Fruit fly (Drosophila melanogaster) whole organism, embryonic: ENCODE data around the gene CG32713.
A peak's percentile ranks its signal among the peaks of the same experiment; 100 is the strongest.

ENCODE experiments used
- Sry-δ ChIP-seq: fragments of 200-800 bp; sonication (Bioruptor generic); optimal IDR thresholded peaks from 2 replicates; lab custom pipeline; 2016; ENCODE audit warnings: missing biosample characterization, missing genetic modification characterization
- dimm ChIP-seq: fragments of 200-800 bp; sonication (Bioruptor generic); IDR thresholded peaks from 2 replicates; pipeline ENCODE4 v1.3.6; 2022; ENCODE audit warnings: missing biosample characterization, missing genetic modification characterization
- pros ChIP-seq: fragments of 200-800 bp; sonication (Bioruptor generic); optimal IDR thresholded peaks from 3 replicates; lab custom pipeline; 2019; ENCODE audit warnings: missing biosample characterization, mild to moderate bottlenecking, missing genetic modification characterization, moderate library complexity
- shn ChIP-seq: fragments of 200-800 bp; sonication (Bioruptor generic); optimal IDR thresholded peaks from 3 replicates; lab custom pipeline; 2016; ENCODE audit warnings: missing biosample characterization, missing genetic modification characterization

DNA sequence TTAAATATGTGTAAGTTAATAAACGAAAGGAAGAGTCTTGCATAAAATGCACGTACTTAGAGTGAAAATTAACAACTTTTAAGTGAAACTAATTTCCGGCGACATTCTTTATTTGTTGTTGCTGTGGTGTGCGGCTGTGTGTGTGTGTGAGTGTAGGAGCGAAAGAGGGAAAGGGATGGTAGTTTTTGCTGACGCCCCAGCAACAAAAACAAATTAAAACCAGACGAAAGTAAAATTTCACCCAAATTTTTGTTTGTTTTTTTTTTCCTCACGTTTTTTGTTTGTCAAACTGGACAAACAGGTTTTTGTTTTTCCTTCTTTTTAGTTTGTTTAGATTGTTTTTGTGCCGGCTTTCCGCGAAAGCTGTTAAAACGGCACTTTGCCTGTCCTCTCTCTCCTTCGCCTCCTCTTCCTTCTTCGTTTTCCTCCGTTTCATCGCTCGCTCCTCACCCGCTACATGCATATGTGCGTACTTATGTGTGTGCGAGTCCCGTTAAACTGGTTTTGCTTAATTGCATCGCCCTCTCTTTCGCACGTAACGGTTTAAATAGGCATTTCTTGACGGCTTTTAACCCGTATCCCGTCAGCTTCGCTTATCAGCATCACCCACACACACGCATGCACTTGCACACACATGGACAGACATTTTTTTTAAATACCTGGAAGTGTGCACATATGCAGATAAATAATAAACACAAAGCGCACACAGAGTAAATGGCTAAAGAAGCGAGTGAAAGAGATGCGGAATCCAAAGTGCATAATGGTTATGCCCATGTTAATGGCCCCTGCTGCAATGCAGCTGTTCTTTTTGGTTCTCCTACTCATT lies 19.9 kb downstream of the CG32713 start, which contains the start of gene Miga:
- TF ChIP-seq dimm (no peak), pros (peak; percentile 72), shn (GFP tag; lab: Kevin White, UChicago) (no peak), Sry-δ (GFP tag; lab: Kevin White, UChicago) (no peak)
